Worm (Caenorhabditis elegans): Measurements from ENCODE around the gene C44C11.6.

ce11 chrII:12335430-12335829, 9.2 kb upstream of the C44C11.6 start, which contains the start of gene sre-52:
- TF ChIP-seq ztf-11 (tag; optimal IDR thresholded peaks at IDR 0.05) (no peak), ceh-9 (tag; optimal IDR thresholded peaks at IDR 0.05) (no peak), unc-62 (GFP tag; optimal IDR thresholded peaks at IDR 0.05) (no peak), ceh-82 (tag; optimal IDR thresholded peaks at IDR 0.05) (no peak), lin-39 (tag; optimal IDR thresholded peaks at IDR 0.05) (no peak)
